Worm (Caenorhabditis elegans) whole organism, L1 larva: ENCODE measurements around the gene AH10.4.
A peak's percentile ranks its signal among the peaks of the same experiment; 100 is the strongest.
"Not testable (repeated sequence)": the region's sequence is repeated elsewhere in the genome, so short reads cannot be mapped to it uniquely, and the experiment has no call there.

Experiments used
- C34B4.2 ChIP-seq: sonication (generic microtip); optimal IDR thresholded peaks from 2 replicates; lab custom pipeline; 2017; ENCODE audit warnings: mild to moderate bottlenecking, missing genetic modification characterization, missing compliant biosample characterization
- F16B12.6 ChIP-seq: fragments of 150-350 bp; optimal IDR thresholded peaks from 2 replicates; lab custom pipeline; 2014; ENCODE audit warnings: missing biosample characterization, missing genetic modification characterization
- aha-1 ChIP-seq: fragments of 150-350 bp; optimal IDR thresholded peaks from 2 replicates; lab custom pipeline; 2014; ENCODE audit warnings: missing biosample characterization, missing genetic modification characterization
- alr-1 ChIP-seq: fragments of 200-800 bp; sonication (Bioruptor generic); optimal IDR thresholded peaks from 2 replicates; lab custom pipeline; 2018; ENCODE audit warnings: borderline replicate concordance, mild to moderate bottlenecking, missing genetic modification characterization, missing compliant biosample characterization
- blmp-1 ChIP-seq: fragments of 150-350 bp; optimal IDR thresholded peaks from 2 replicates; lab custom pipeline; 2014; ENCODE audit warnings: missing biosample characterization, missing genetic modification characterization
- ceh-8 ChIP-seq: fragments of 200-800 bp; sonication (Bioruptor generic); optimal IDR thresholded peaks from 2 replicates; lab custom pipeline; 2018; ENCODE audit warnings: mild to moderate bottlenecking, missing genetic modification characterization, moderate library complexity, missing compliant biosample characterization
- ceh-82 ChIP-seq, 3 experiments: fragments of 150-350 bp in 1 of 3; sonication (generic microtip) in 2 of 3; optimal IDR thresholded peaks; 2 replicates each; lab custom pipeline; 2014 to 2017; ENCODE audit warnings: missing biosample characterization in 3 of 3, missing genetic modification characterization in 3 of 3
- dpl-1 ChIP-seq, 3 experiments: fragments of 150-350 bp in 2 of 3; sonication (generic microtip) in 1 of 3; optimal IDR thresholded peaks; 2 replicates each; lab custom pipeline; 2014 to 2017; ENCODE audit warnings: missing biosample characterization in 3 of 3, missing genetic modification characterization in 3 of 3, missing genetic modification reagents in 3 of 3
- efl-3 ChIP-seq: fragments of 200-800 bp; sonication (Bioruptor generic); optimal IDR thresholded peaks from 2 replicates; lab custom pipeline; 2018; ENCODE audit warnings: mild to moderate bottlenecking, missing genetic modification characterization, missing compliant biosample characterization
- fkh-10 ChIP-seq: sonication (generic microtip); optimal IDR thresholded peaks from 2 replicates; lab custom pipeline; 2017; ENCODE audit warnings: missing biosample characterization, missing genetic modification reagents, missing genetic modification characterization
- fkh-4 ChIP-seq: sonication (generic microtip); optimal IDR thresholded peaks from 2 replicates; lab custom pipeline; 2016; ENCODE audit warnings: missing compliant biosample characterization, missing genetic modification characterization, borderline replicate concordance
- fkh-8 ChIP-seq: sonication (generic microtip); optimal IDR thresholded peaks from 2 replicates; lab custom pipeline; 2016; ENCODE audit warnings: mild to moderate bottlenecking, missing genetic modification characterization, missing compliant biosample characterization
- fos-1 ChIP-seq: fragments of 150-350 bp; optimal IDR thresholded peaks from 2 replicates; lab custom pipeline; 2014; ENCODE audit warnings: missing biosample characterization, missing genetic modification characterization
- grh-1 ChIP-seq: fragments of 200-800 bp; sonication (Bioruptor generic); IDR thresholded peaks from 2 replicates; pipeline ENCODE4 v1.3.6; 2022; ENCODE audit warnings: missing genetic modification reagents, missing genetic modification characterization, missing compliant biosample characterization
- hlh-17 ChIP-seq: fragments of 200-800 bp; sonication (Bioruptor generic); optimal IDR thresholded peaks from 2 replicates; lab custom pipeline; 2018; ENCODE audit warnings: missing genetic modification characterization, mild to moderate bottlenecking, missing compliant biosample characterization, moderate library complexity, borderline replicate concordance
- hlh-4 ChIP-seq: sonication (generic microtip); optimal IDR thresholded peaks from 2 replicates; lab custom pipeline; 2016; ENCODE audit warnings: mild to moderate bottlenecking, missing genetic modification characterization, missing compliant biosample characterization
- hpl-2 ChIP-seq: fragments of 150-350 bp; optimal IDR thresholded peaks from 2 replicates; lab custom pipeline; 2014; ENCODE audit warnings: missing biosample characterization, missing genetic modification reagents, missing genetic modification characterization
- irx-1 ChIP-seq: sonication (generic microtip); optimal IDR thresholded peaks from 2 replicates; lab custom pipeline; 2016; ENCODE audit warnings: missing genetic modification characterization, missing compliant biosample characterization
- isw-1 ChIP-seq: fragments of 200-800 bp; sonication (Bioruptor generic); IDR thresholded peaks from 2 replicates; pipeline ENCODE4 v1.3.6; 2022; ENCODE audit warnings: missing genetic modification characterization, missing compliant biosample characterization
- lin-14 ChIP-seq: fragments of 200-800 bp; sonication (Bioruptor generic); optimal IDR thresholded peaks from 2 replicates; lab custom pipeline; 2018; ENCODE audit warnings: mild to moderate bottlenecking, missing genetic modification characterization, moderate library complexity, missing compliant biosample characterization
- lin-15B ChIP-seq: fragments of 150-350 bp; sonication (generic microtip); optimal IDR thresholded peaks from 3 replicates; lab custom pipeline; 2014; ENCODE audit warnings: missing biosample characterization, missing genetic modification characterization
- lir-3 ChIP-seq: sonication (generic microtip); optimal IDR thresholded peaks from 2 replicates; lab custom pipeline; 2016; ENCODE audit warnings: mild to moderate bottlenecking, missing genetic modification characterization, moderate library complexity, missing compliant biosample characterization; ENCODE audit not compliant: poor library complexity
- lsy-2 ChIP-seq, 2 experiments: fragments of 150-350 bp; optimal IDR thresholded peaks; 2 replicates each; lab custom pipeline; 2014; ENCODE audit warnings: missing biosample characterization in 2 of 2, missing genetic modification characterization in 2 of 2
- mab-9 ChIP-seq: fragments of 200-800 bp; sonication (Bioruptor generic); IDR thresholded peaks from 2 replicates; pipeline ENCODE4 v1.3.6; 2022; ENCODE audit warnings: missing genetic modification reagents, missing genetic modification characterization, missing compliant biosample characterization
- mdl-1 ChIP-seq, 2 experiments: fragments of 150-350 bp; optimal IDR thresholded peaks; 2 replicates each; lab custom pipeline; 2014 to 2017; ENCODE audit warnings: missing biosample characterization in 2 of 2, missing genetic modification characterization in 2 of 2, inconsistent platforms in 1 of 2
- mep-1 ChIP-seq: fragments of 150-350 bp; optimal IDR thresholded peaks from 2 replicates; lab custom pipeline; 2014; ENCODE audit warnings: missing biosample characterization, missing genetic modification characterization
- nhr-19 ChIP-seq: fragments of 200-800 bp; sonication (Bioruptor generic); conservative IDR thresholded peaks from 2 replicates; pipeline ENCODE4 v1.3.6; 2022; ENCODE audit warnings: missing genetic modification characterization, missing compliant biosample characterization
- nhr-20 ChIP-seq: sonication (generic microtip); optimal IDR thresholded peaks from 2 replicates; lab custom pipeline; 2016; ENCODE audit warnings: mild to moderate bottlenecking, missing genetic modification characterization, missing compliant biosample characterization
- nhr-28 ChIP-seq: fragments of 150-350 bp; optimal IDR thresholded peaks from 2 replicates; lab custom pipeline; 2014; ENCODE audit warnings: missing biosample characterization, missing genetic modification characterization
- nhr-76 ChIP-seq: sonication (generic microtip); optimal IDR thresholded peaks from 2 replicates; lab custom pipeline; 2017; ENCODE audit warnings: missing biosample characterization, missing genetic modification characterization
- nhr-77 ChIP-seq: fragments of 150-350 bp; optimal IDR thresholded peaks from 2 replicates; lab custom pipeline; 2014; ENCODE audit warnings: missing biosample characterization, missing genetic modification characterization
- nhr-85 ChIP-seq: sonication (generic microtip); peaks from one replicate; lab custom pipeline; 2016; ENCODE audit warnings: missing genetic modification characterization, inconsistent platforms, missing compliant biosample characterization
- pag-3 ChIP-seq: sonication (generic microtip); optimal IDR thresholded peaks from 2 replicates; lab custom pipeline; 2017; ENCODE audit warnings: missing genetic modification characterization, mild to moderate bottlenecking, missing compliant biosample characterization, antibody characterized with exemption, borderline replicate concordance; ENCODE audit not compliant: insufficient read depth
- pqm-1 ChIP-seq: sonication (generic microtip); optimal IDR thresholded peaks from 3 replicates; lab custom pipeline; 2017; ENCODE audit warnings: missing biosample characterization, missing genetic modification characterization
- rnt-1 ChIP-seq: sonication (generic microtip); optimal IDR thresholded peaks from 2 replicates; lab custom pipeline; 2016; ENCODE audit warnings: mild to moderate bottlenecking, missing genetic modification characterization, moderate library complexity, missing compliant biosample characterization
- skn-1 ChIP-seq: fragments of 150-350 bp; optimal IDR thresholded peaks from 2 replicates; lab custom pipeline; 2014; ENCODE audit warnings: missing biosample characterization, missing genetic modification characterization
- snu-23 ChIP-seq: sonication (generic microtip); optimal IDR thresholded peaks from 2 replicates; lab custom pipeline; 2016; ENCODE audit warnings: missing genetic modification characterization, missing compliant biosample characterization
- sup-37 ChIP-seq: fragments of 200-800 bp; sonication (Bioruptor generic); optimal IDR thresholded peaks from 2 replicates; lab custom pipeline; 2018; ENCODE audit warnings: mild to moderate bottlenecking, missing genetic modification characterization, missing compliant biosample characterization
- swsn-7 ChIP-seq: sonication (generic microtip); optimal IDR thresholded peaks from 2 replicates; lab custom pipeline; 2016; ENCODE audit warnings: missing genetic modification characterization, missing compliant biosample characterization
- tbx-2 ChIP-seq: sonication (generic microtip); optimal IDR thresholded peaks from 2 replicates; lab custom pipeline; 2016; ENCODE audit warnings: missing genetic modification characterization, missing compliant biosample characterization
- unc-130 ChIP-seq: fragments of 150-350 bp; optimal IDR thresholded peaks from 2 replicates; lab custom pipeline; 2017; ENCODE audit warnings: missing biosample characterization, missing genetic modification characterization, inconsistent platforms
- unc-30 ChIP-seq: sonication (generic microtip); optimal IDR thresholded peaks from 2 replicates; lab custom pipeline; 2017; ENCODE audit warnings: missing biosample characterization, missing genetic modification characterization
- unc-98 ChIP-seq: fragments of 200-800 bp; sonication (Bioruptor generic); IDR thresholded peaks from 2 replicates; pipeline ENCODE4 v1.3.6; 2022; ENCODE audit warnings: missing genetic modification characterization, missing compliant biosample characterization
- zag-1 ChIP-seq: fragments of 150-350 bp; optimal IDR thresholded peaks from 2 replicates; lab custom pipeline; 2014; ENCODE audit warnings: missing biosample characterization, missing genetic modification characterization
- zip-4 ChIP-seq: fragments of 200-800 bp; sonication (Bioruptor generic); optimal IDR thresholded peaks from 2 replicates; lab custom pipeline; 2018; ENCODE audit warnings: mild to moderate bottlenecking, missing genetic modification characterization, moderate library complexity, missing compliant biosample characterization
- ztf-11 ChIP-seq, 2 experiments: sonication (generic microtip); optimal IDR thresholded peaks; 2 replicates each; lab custom pipeline; 2016 to 2017; ENCODE audit warnings: missing genetic modification characterization in 2 of 2, missing biosample characterization in 1 of 2, missing compliant biosample characterization in 1 of 2
- ztf-4 ChIP-seq: fragments of 150-350 bp; optimal IDR thresholded peaks from 2 replicates; lab custom pipeline; 2014; ENCODE audit warnings: missing biosample characterization, missing genetic modification characterization

Gene AH10.4

ce11 chrV:14137766-14138165, at the start of gene AH10.4:
AH10.4 (minus strand) TSS chrV:14137866.
- not testable (repeated sequence) for TF ChIP-seq fkh-10 (GFP tag; lab: Kevin White, UChicago); mab-9 (GFP tag; lab: Robert Waterston, UW); swsn-7 (tag; lab: Kevin White, UChicago)

ce11 chrV:14187104-14187503, 49.4 kb upstream of the AH10.4 start:
- TF ChIP-seq ztf-11 (tag; optimal IDR thresholded peaks at IDR 0.05; lab: Kevin White, UChicago) (no peak), pag-3 (tag; lab: Kevin White, UChicago) (no peak), nhr-19 (GFP tag; lab: Robert Waterston, UW) (no peak), mab-9 (GFP tag; lab: Robert Waterston, UW) (no peak), pqm-1 (no peak), efl-3 (GFP tag; lab: Kevin White, UChicago) (no peak), ztf-4 (tag; lab: Kevin White, UChicago) (no peak), snu-23 (GFP tag; lab: Kevin White, UChicago) (no peak), skn-1 (tag; lab: Kevin White, UChicago) (no peak), rnt-1 (tag; lab: Kevin White, UChicago) (no peak), nhr-77 (tag; lab: Kevin White, UChicago) (no peak), lsy-2 (tag; optimal IDR thresholded peaks at IDR 0.05; lab: Kevin White, UChicago) (no peak), unc-98 (GFP tag; lab: Robert Waterston, UW) (no peak), dpl-1 (GFP tag; optimal IDR thresholded peaks at IDR 0.05; lab: Kevin White, UChicago) (no peak), grh-1 (no peak), blmp-1 (no peak), sup-37 (no peak)

ce11 chrV:14185438-14185837, 47.8 kb upstream of the AH10.4 start, which contains the start of the genes trm-1 and ints-2:
trm-1 (minus strand) TSS chrV:14185612.
ints-2 (plus strand) TSS chrV:14185686.
- TF ChIP-seq hlh-4 (tag; lab: Kevin White, UChicago) = no peak
- peak; percentile 67 for TF ChIP-seq tbx-2
- TF ChIP-seq fkh-4 (tag; lab: Kevin White, UChicago) = no peak
- TF ChIP-seq skn-1 (tag; lab: Kevin White, UChicago) = no peak
- TF ChIP-seq mep-1 (tag; lab: Kevin White, UChicago) = peak; percentile 83
- peak; percentile 72 for TF ChIP-seq ceh-8 (GFP tag; lab: Kevin White, UChicago)
- no peak for TF ChIP-seq alr-1
- TF ChIP-seq ztf-11 (tag; optimal IDR thresholded peaks at IDR 0.05; lab: Kevin White, UChicago) = peak in 1 of 2 experiments; percentile 55
- TF ChIP-seq zip-4 (GFP tag; lab: Kevin White, UChicago) = peak; percentile 44
- TF ChIP-seq fos-1 (tag; lab: Kevin White, UChicago) = peak; percentile 25
- TF ChIP-seq fkh-8 = peak; percentile 48
- no peak for TF ChIP-seq mab-9 (GFP tag; lab: Robert Waterston, UW)
- TF ChIP-seq F16B12.6 = peak; percentile 10
- no peak for TF ChIP-seq nhr-28
- peak; percentile 51 for TF ChIP-seq irx-1 (tag; lab: Kevin White, UChicago)
- peak; percentile 61 for TF ChIP-seq blmp-1
- peak; percentile 83 for TF ChIP-seq lin-14
- TF ChIP-seq lir-3 = peak; percentile 40
- peak in 1 of 2 experiments; percentile 28 for TF ChIP-seq mdl-1 (tag; optimal IDR thresholded peaks at IDR 0.05; lab: Kevin White, UChicago)
- peak; percentile 61 to 69 (median 65) for TF ChIP-seq ceh-82 (tag; optimal IDR thresholded peaks at IDR 0.05; lab: Kevin White, UChicago)
- no peak for TF ChIP-seq pag-3 (tag; lab: Kevin White, UChicago)
- peak; percentile 68 for TF ChIP-seq nhr-20 (tag; lab: Kevin White, UChicago)
- peak; percentile 73 for TF ChIP-seq snu-23 (GFP tag; lab: Kevin White, UChicago)
- TF ChIP-seq nhr-76 (tag; lab: Kevin White, UChicago) = no peak
- no peak for TF ChIP-seq unc-98 (GFP tag; lab: Robert Waterston, UW)
- TF ChIP-seq nhr-85 = peak; percentile 86
- peak; percentile 30 for TF ChIP-seq isw-1 (GFP tag; lab: Robert Waterston, UW)
- TF ChIP-seq unc-130 (tag; lab: Kevin White, UChicago) = peak; percentile 9
- no peak for TF ChIP-seq zag-1 (tag; lab: Kevin White, UChicago)
- peak; percentile 86 for TF ChIP-seq lin-15B (tag; lab: Kevin White, UChicago)
- no peak for TF ChIP-seq unc-30 (tag; lab: Kevin White, UChicago)
- no peak for TF ChIP-seq C34B4.2
- TF ChIP-seq efl-3 (GFP tag; lab: Kevin White, UChicago) = no peak
- no peak for TF ChIP-seq hpl-2 (GFP tag; lab: Kevin White, UChicago)
- no peak for TF ChIP-seq aha-1 (tag; lab: Kevin White, UChicago)
- TF ChIP-seq hlh-17 = no peak
